4 fruit fly cellular contexts compared by ENCODE assay signal in genomic region chr3R:21267972-21268512, dm6.
A peak's percentile ranks its signal among the peaks of the same experiment; 100 is the strongest.
TF ChIP-seq lines count a peak whose summit lies in the region.

No protein-coding gene starts in this region.

- no peak for TF ChIP-seq CTCF in whole organism, embryonic (GFP tag; optimal IDR thresholded peaks at IDR 0.05; lab: Kevin White, UChicago)

TF ChIP-seq in whole organism, adult, 20 proteins besides CTCF, POLR2A, EP300 and RAD21:
- peak; percentile 32 for TF ChIP-seq kay (GFP tag; lab: Kevin White, UChicago; ENCODE audit: borderline replicate concordance)
- no peak for TF ChIP-seq CG7045 (GFP tag; optimal IDR thresholded peaks at IDR 0.05; lab: Kevin White, UChicago)
- no peak for TF ChIP-seq cnc (optimal IDR thresholded peaks at IDR 0.05; lab: Kevin White, UChicago)
- TF ChIP-seq CG12768 (GFP tag; optimal IDR thresholded peaks at IDR 0.05; lab: Kevin White, UChicago), result peak; percentile 19

TF ChIP-seq in whole organism, embryonic, 481 proteins besides CTCF, POLR2A, EP300 and RAD21:
- no peak for TF ChIP-seq schlank (tag; optimal IDR thresholded peaks at IDR 0.05; lab: Kevin White, UChicago)
- 0 out of 3 replicates have a peak, but pooled peaks have one; percentile 29 for TF ChIP-seq Optix (GFP tag; IDR thresholded peaks at IDR 0.05; lab: Robert Waterston, UW)
- peak; percentile 55 for TF ChIP-seq CG5180 (GFP tag; optimal IDR thresholded peaks at IDR 0.05; lab: Kevin White, UChicago)
- peak; percentile 42 for TF ChIP-seq grn (GFP tag; optimal IDR thresholded peaks at IDR 0.05; lab: Kevin White, UChicago)
- no peak for TF ChIP-seq Kr (GFP tag; optimal IDR thresholded peaks at IDR 0.05; lab: Kevin White, UChicago)
- TF ChIP-seq CG34376 (GFP tag; optimal IDR thresholded peaks at IDR 0.05; lab: Kevin White, UChicago), result peak; percentile 56
- peak; percentile 81 for TF ChIP-seq nom (GFP tag; optimal IDR thresholded peaks at IDR 0.05; lab: Kevin White, UChicago)
- TF ChIP-seq cg (GFP tag; optimal IDR thresholded peaks at IDR 0.05; lab: Kevin White, UChicago), result peak; percentile 9
- peak; percentile 29 for TF ChIP-seq pros (GFP tag; optimal IDR thresholded peaks at IDR 0.05; lab: Kevin White, UChicago)
- peak; percentile 22 for TF ChIP-seq gem (tag; optimal IDR thresholded peaks at IDR 0.05; lab: Kevin White, UChicago)
- TF ChIP-seq gcm (GFP tag; optimal IDR thresholded peaks at IDR 0.05; lab: Kevin White, UChicago), result no peak
- TF ChIP-seq CG18011 (GFP tag; optimal IDR thresholded peaks at IDR 0.05; lab: Kevin White, UChicago), result peak; percentile 21
- TF ChIP-seq Pdp1 (GFP tag; optimal IDR thresholded peaks at IDR 0.05; lab: Kevin White, UChicago), result peak in 1 of 2 experiments; percentile 41
- TF ChIP-seq Atf6 (GFP tag; IDR thresholded peaks at IDR 0.05; lab: Robert Waterston, UW), result 0 out of 2 replicates have a peak, but pooled peaks have one; percentile 19
- TF ChIP-seq vvl (GFP tag; IDR thresholded peaks at IDR 0.05; lab: Robert Waterston, UW), result 0 out of 2 replicates have a peak, but pooled peaks have one; percentile 20
- peak; percentile 21 for TF ChIP-seq kay (GFP tag; optimal IDR thresholded peaks at IDR 0.05; lab: Kevin White, UChicago)
- no peak for TF ChIP-seq HLH3B (GFP tag; IDR thresholded peaks at IDR 0.05; lab: Robert Waterston, UW)
- no peak for TF ChIP-seq pita (GFP tag; optimal IDR thresholded peaks at IDR 0.05; lab: Kevin White, UChicago)
- no peak for TF ChIP-seq CG15479 (GFP tag; optimal IDR thresholded peaks at IDR 0.05; lab: Kevin White, UChicago)
- TF ChIP-seq CG9817 (tag; optimal IDR thresholded peaks at IDR 0.05; lab: Kevin White, UChicago), result no peak
- no peak for TF ChIP-seq MTF-1 (GFP tag; optimal IDR thresholded peaks at IDR 0.05; lab: Kevin White, UChicago; ENCODE audit: borderline replicate concordance)
- TF ChIP-seq exex (tag; optimal IDR thresholded peaks at IDR 0.05; lab: Kevin White, UChicago), result peak; percentile 53
- peak; percentile 82 for TF ChIP-seq sug (tag; optimal IDR thresholded peaks at IDR 0.05; lab: Kevin White, UChicago)
- TF ChIP-seq mirr (GFP tag; optimal IDR thresholded peaks at IDR 0.05; lab: Kevin White, UChicago), result peak; percentile 78
- TF ChIP-seq sens (GFP tag; lab: Kevin White, UChicago), result peak; percentile 60
- TF ChIP-seq CG7839 (tag; optimal IDR thresholded peaks at IDR 0.05; lab: Kevin White, UChicago), result no peak

TF ChIP-seq in whole organism, prepupa, 60 proteins besides CTCF, POLR2A, EP300 and RAD21:
- peak in 1 of 2 experiments; percentile 44 for TF ChIP-seq ss (GFP tag; optimal IDR thresholded peaks at IDR 0.05; lab: Kevin White, UChicago)
- TF ChIP-seq CG6808 (GFP tag; optimal IDR thresholded peaks at IDR 0.05; lab: Kevin White, UChicago), result peak; percentile 22
- TF ChIP-seq CG11902 (GFP tag; optimal IDR thresholded peaks at IDR 0.05; lab: Kevin White, UChicago), result no peak

TF ChIP-seq in whole organism, pupa, 21 proteins besides CTCF, POLR2A, EP300 and RAD21:
- TF ChIP-seq CG8159 (tag; optimal IDR thresholded peaks at IDR 0.05; lab: Kevin White, UChicago) (no peak), CG12605 (GFP tag; IDR thresholded peaks at IDR 0.05; lab: Robert Waterston, UW) (peak; percentile 23; the same call in 1 of the 2 replicates), fd96Ca (GFP tag; IDR thresholded peaks at IDR 0.05; lab: Robert Waterston, UW) (0 out of 3 replicates have a peak, but pooled peaks have one; percentile 18), gl (tag; optimal IDR thresholded peaks at IDR 0.05; lab: Kevin White, UChicago) (peak; percentile 10), CG13204 (GFP tag; optimal IDR thresholded peaks at IDR 0.05; lab: Kevin White, UChicago) (no peak)
